Worm (Caenorhabditis elegans): Measurements from ENCODE around the gene C34F11.5.

DNA sequence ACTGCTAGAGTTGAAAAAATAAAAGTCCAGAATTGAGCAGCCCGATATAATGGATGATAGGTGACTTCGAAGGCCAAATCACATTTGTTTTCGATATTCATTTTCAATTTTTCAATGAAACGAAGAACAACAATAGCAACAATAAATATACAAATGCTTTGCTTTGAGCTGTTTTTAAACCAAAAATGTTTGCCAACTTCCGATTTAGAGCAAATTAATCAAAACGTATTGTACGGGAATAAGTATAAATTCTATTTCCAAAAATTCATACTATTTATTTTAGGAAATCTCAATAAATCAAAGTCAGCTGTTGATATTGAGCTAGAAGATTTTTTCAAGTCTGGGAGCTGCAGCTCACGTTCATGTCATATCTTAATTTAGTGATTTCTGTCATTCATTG, 24.7 kb upstream of the C34F11.5 start, which contains the start of gene srb-1:
- TF ChIP-seq elt-3 (tag; optimal IDR thresholded peaks at IDR 0.05) = no peak
- TF ChIP-seq ztf-11 (tag; optimal IDR thresholded peaks at IDR 0.05) = no peak
- no peak for TF ChIP-seq nhr-11 (tag; optimal IDR thresholded peaks at IDR 0.05)
- TF ChIP-seq unc-62 (GFP tag; optimal IDR thresholded peaks at IDR 0.05) = no peak
- TF ChIP-seq aly-2 (tag; optimal IDR thresholded peaks at IDR 0.05) = no peak
- no peak for TF ChIP-seq nhr-76 (tag; optimal IDR thresholded peaks at IDR 0.05)
- TF ChIP-seq fkh-4 (tag; optimal IDR thresholded peaks at IDR 0.05; ENCODE audit: borderline replicate concordance) = no peak
- no peak for TF ChIP-seq dpl-1 (GFP tag; optimal IDR thresholded peaks at IDR 0.05)
- TF ChIP-seq isw-1 (GFP tag; IDR thresholded peaks at IDR 0.05) = no peak
- TF ChIP-seq nhr-20 (tag; optimal IDR thresholded peaks at IDR 0.05) = no peak
- TF ChIP-seq lin-13 (GFP tag; optimal IDR thresholded peaks at IDR 0.05) = no peak
- no peak for TF ChIP-seq alr-1 (tag; optimal IDR thresholded peaks at IDR 0.05; ENCODE audit: borderline replicate concordance)
- no peak for TF ChIP-seq ceh-8 (GFP tag; optimal IDR thresholded peaks at IDR 0.05)
- no peak for TF ChIP-seq unc-30 (tag; optimal IDR thresholded peaks at IDR 0.05)

Data from whole organism, L1 larva.